Worm (Caenorhabditis elegans) whole organism, L4 larva: ENCODE measurements around the gene R06B10.7.

ENCODE experiments used
- T26A8.4 ChIP-seq: fragments of 200-800 bp; sonication (Bioruptor generic); IDR thresholded peaks from 2 replicates; pipeline ENCODE4 v1.3.6; 2022; ENCODE audit warnings: missing genetic modification characterization, missing compliant biosample characterization
- ama-1 ChIP-seq: fragments of 150-350 bp; optimal IDR thresholded peaks from 2 replicates; lab custom pipeline; 2014; ENCODE audit warnings: inconsistent platforms, mixed read lengths
- attf-4 ChIP-seq: sonication (generic microtip); optimal IDR thresholded peaks from 3 replicates; lab custom pipeline; 2017; ENCODE audit warnings: missing biosample characterization, missing genetic modification characterization
- ces-1 ChIP-seq: fragments of 150-350 bp; sonication (generic microtip); optimal IDR thresholded peaks from 4 replicates; lab custom pipeline; 2014; ENCODE audit warnings: missing biosample characterization, missing genetic modification reagents, missing genetic modification characterization
- egl-27 ChIP-seq: sonication (generic microtip); optimal IDR thresholded peaks from 3 replicates; lab custom pipeline; 2017; ENCODE audit warnings: missing biosample characterization, missing genetic modification reagents, missing genetic modification characterization
- lin-39 ChIP-seq: fragments of 150-350 bp; optimal IDR thresholded peaks from 2 replicates; lab custom pipeline; 2014; ENCODE audit warnings: missing biosample characterization, missing genetic modification reagents, missing genetic modification characterization
- mdl-1 ChIP-seq, 2 experiments: fragments of 150-350 bp in 1 of 2; sonication (generic microtip) in 1 of 2; optimal IDR thresholded peaks; 2 replicates each; lab custom pipeline; 2014 to 2017; ENCODE audit warnings: missing biosample characterization in 2 of 2, missing genetic modification characterization in 2 of 2
- nhr-10 ChIP-seq: fragments of 150-350 bp; optimal IDR thresholded peaks from 2 replicates; lab custom pipeline; 2014; ENCODE audit warnings: missing biosample characterization, missing genetic modification characterization
- nhr-76 ChIP-seq: fragments of 150-350 bp; optimal IDR thresholded peaks from 2 replicates; lab custom pipeline; 2014; ENCODE audit warnings: missing biosample characterization, missing genetic modification characterization
- pha-4 ChIP-seq, 2 experiments: fragments of 150-350 bp in 1 of 2; fragments of 200-800 bp in 1 of 2; sonication (Bioruptor generic) in 1 of 2; IDR thresholded peaks in 1 of 2; optimal IDR thresholded peaks in 1 of 2; 2 replicates each; pipeline versions ENCODE4 v1.3.6 to Lab custom; 2014 to 2022; ENCODE audit warnings: missing genetic modification characterization in 2 of 2, missing genetic modification reagents in 2 of 2, missing biosample characterization in 1 of 2, missing compliant biosample characterization in 1 of 2

DNA sequence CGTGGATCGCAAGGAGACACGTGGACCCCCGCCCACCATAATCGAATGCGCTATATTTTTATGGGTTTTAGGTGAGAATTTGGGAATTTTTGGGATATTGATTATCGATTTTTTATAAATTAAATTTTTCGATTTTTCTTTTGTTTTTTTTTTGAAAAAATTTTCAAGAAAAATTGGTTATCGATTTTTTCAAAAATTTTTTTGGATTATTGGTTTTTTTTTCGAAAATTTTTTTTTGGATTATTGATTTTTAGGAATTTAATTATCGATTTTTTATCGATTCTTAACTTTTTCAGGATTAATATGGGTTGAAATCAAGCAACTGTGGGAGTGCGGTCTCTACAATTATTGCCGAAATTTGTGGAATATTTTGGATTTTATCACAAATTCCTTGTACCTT lies 4.6 kb downstream of the R06B10.7 start:
- TF ChIP-seq ama-1 (lab: Kevin White, UChicago): no peak
- no peak for TF ChIP-seq nhr-10
- no peak for TF ChIP-seq lin-39 (tag; lab: Kevin White, UChicago)
- TF ChIP-seq egl-27: no peak
- TF ChIP-seq pha-4 (GFP tag; IDR thresholded peaks at IDR 0.05; lab: Robert Waterston, UW): no peak
- TF ChIP-seq pha-4 (tag; optimal IDR thresholded peaks at IDR 0.05; lab: Kevin White, UChicago): no peak
- TF ChIP-seq attf-4 (tag; lab: Kevin White, UChicago): no peak
- no peak for TF ChIP-seq nhr-76 (tag; lab: Kevin White, UChicago)
- TF ChIP-seq ces-1 (GFP tag; lab: Kevin White, UChicago): no peak
- TF ChIP-seq T26A8.4 (GFP tag; lab: Robert Waterston, UW): no peak
- TF ChIP-seq mdl-1 (tag; optimal IDR thresholded peaks at IDR 0.05; lab: Kevin White, UChicago): no peak
